Fruit fly (Drosophila melanogaster) whole organism, prepupa: ENCODE data around the gene CG43707.
A peak's percentile ranks its signal among the peaks of the same experiment; 100 is the strongest.

Experiments
- Blimp-1 ChIP-seq: fragments of 200-800 bp; sonication (Bioruptor generic); optimal IDR thresholded peaks from 3 replicates; lab custom pipeline; 2017; ENCODE audit warnings: missing biosample characterization, missing genetic modification characterization, mild to moderate bottlenecking, moderate library complexity, missing genetic modification reagents
- CG10669 ChIP-seq: fragments of 200-800 bp; sonication (Bioruptor generic); optimal IDR thresholded peaks from 3 replicates; lab custom pipeline; 2018; ENCODE audit warnings: missing biosample characterization, mild to moderate bottlenecking, missing genetic modification characterization, moderate library complexity
- CG11294 ChIP-seq: fragments of 200-800 bp; sonication (Bioruptor generic); IDR thresholded peaks from 2 replicates; pipeline ENCODE4 v1.3.6; 2022; ENCODE audit warnings: missing biosample characterization, missing genetic modification characterization
- CG11762 ChIP-seq: fragments of 200-800 bp; sonication (Bioruptor generic); optimal IDR thresholded peaks from 3 replicates; lab custom pipeline; 2016; ENCODE audit warnings: missing biosample characterization, missing genetic modification characterization; ENCODE audit not compliant: insufficient read depth
- CG11902 ChIP-seq: fragments of 200-800 bp; sonication (Bioruptor generic); optimal IDR thresholded peaks from 3 replicates; lab custom pipeline; 2016; ENCODE audit warnings: missing biosample characterization, missing genetic modification characterization
- CG15336 ChIP-seq: fragments of 200-800 bp; sonication (Bioruptor generic); IDR thresholded peaks from 2 replicates; pipeline ENCODE4 v1.3.6; 2022; ENCODE audit warnings: missing biosample characterization, missing genetic modification characterization
- CG1621 ChIP-seq: fragments of 200-800 bp; sonication (Bioruptor generic); optimal IDR thresholded peaks from 3 replicates; lab custom pipeline; 2018; ENCODE audit warnings: missing biosample characterization, mild to moderate bottlenecking, missing genetic modification characterization
- CG16779 ChIP-seq: fragments of 200-800 bp; sonication (Bioruptor generic); optimal IDR thresholded peaks from 3 replicates; lab custom pipeline; 2017; ENCODE audit warnings: missing biosample characterization, mild to moderate bottlenecking, missing genetic modification characterization
- CG3032 ChIP-seq: fragments of 200-800 bp; optimal IDR thresholded peaks from 2 replicates; lab custom pipeline; 2019; ENCODE audit warnings: missing biosample characterization, mild to moderate bottlenecking, missing genetic modification characterization, moderate library complexity
- CG32006 ChIP-seq: fragments of 200-800 bp; sonication (Bioruptor generic); optimal IDR thresholded peaks from 3 replicates; lab custom pipeline; 2017; ENCODE audit warnings: missing biosample characterization, mild to moderate bottlenecking, missing genetic modification characterization
- CG34406 ChIP-seq: fragments of 200-800 bp; sonication (Bioruptor generic); optimal IDR thresholded peaks from 3 replicates; lab custom pipeline; 2016; ENCODE audit warnings: missing biosample characterization, missing genetic modification characterization
- CG3919 ChIP-seq: fragments of 200-800 bp; sonication (Bioruptor generic); optimal IDR thresholded peaks from 3 replicates; lab custom pipeline; 2016; ENCODE audit warnings: missing biosample characterization, missing genetic modification characterization
- CG4318 ChIP-seq: fragments of 200-800 bp; sonication (Bioruptor generic); optimal IDR thresholded peaks from 3 replicates; lab custom pipeline; 2017; ENCODE audit warnings: missing biosample characterization, mild to moderate bottlenecking, missing genetic modification characterization
- CG6163 ChIP-seq: fragments of 200-800 bp; sonication (Bioruptor generic); IDR thresholded peaks from 3 replicates; pipeline ENCODE4 v1.3.6; 2022; ENCODE audit warnings: missing biosample characterization, missing genetic modification characterization
- CG6854 ChIP-seq: fragments of 200-800 bp; sonication (Bioruptor generic); optimal IDR thresholded peaks from 2 replicates; lab custom pipeline; 2017; ENCODE audit warnings: missing biosample characterization, mild to moderate bottlenecking, missing genetic modification characterization
- CG7368 ChIP-seq: fragments of 200-800 bp; sonication (Bioruptor generic); optimal IDR thresholded peaks from 3 replicates; lab custom pipeline; 2016; ENCODE audit warnings: missing biosample characterization, missing genetic modification characterization
- CG8119 ChIP-seq: fragments of 200-800 bp; sonication (Bioruptor generic); IDR thresholded peaks from 3 replicates; pipeline ENCODE4 v1.3.6; 2022; ENCODE audit warnings: missing biosample characterization, missing genetic modification characterization
- CG8319 ChIP-seq: fragments of 200-800 bp; sonication (Bioruptor generic); optimal IDR thresholded peaks from 3 replicates; lab custom pipeline; 2016; ENCODE audit warnings: missing biosample characterization, missing genetic modification characterization
- Eip75B ChIP-seq: fragments of 200-800 bp; sonication (Bioruptor generic); optimal IDR thresholded peaks from 3 replicates; lab custom pipeline; 2016; ENCODE audit warnings: missing biosample characterization, missing genetic modification characterization
- Eip78C ChIP-seq: fragments of 200-800 bp; sonication (Bioruptor generic); peaks from one replicate; lab custom pipeline; 2016; ENCODE audit warnings: missing biosample characterization, missing genetic modification characterization
- Gug ChIP-seq: fragments of 200-800 bp; sonication (Bioruptor generic); IDR thresholded peaks from 2 replicates; pipeline ENCODE4 v1.3.6; 2022; ENCODE audit warnings: missing biosample characterization, missing genetic modification characterization
- Hr38 ChIP-seq: sonication (Bioruptor generic); optimal IDR thresholded peaks from 2 replicates; lab custom pipeline; 2016; ENCODE audit warnings: missing biosample characterization, missing genetic modification characterization
- Lpt ChIP-seq: fragments of 200-800 bp; sonication (Bioruptor generic); optimal IDR thresholded peaks from 3 replicates; lab custom pipeline; 2016; ENCODE audit warnings: missing biosample characterization, missing genetic modification characterization
- Met ChIP-seq: fragments of 200-800 bp; sonication (Bioruptor generic); optimal IDR thresholded peaks from 3 replicates; lab custom pipeline; 2016; ENCODE audit warnings: missing biosample characterization, missing genetic modification characterization
- Smox ChIP-seq: fragments of 200-800 bp; sonication (Bioruptor generic); optimal IDR thresholded peaks from 3 replicates; lab custom pipeline; 2016; ENCODE audit warnings: missing biosample characterization, missing genetic modification characterization
- Sox102F ChIP-seq: fragments of 200-800 bp; sonication (Bioruptor generic); optimal IDR thresholded peaks from 2 replicates; lab custom pipeline; 2016; ENCODE audit warnings: missing biosample characterization, mild to moderate bottlenecking, missing genetic modification characterization
- achi ChIP-seq: fragments of 200-800 bp; sonication (Bioruptor generic); optimal IDR thresholded peaks from 3 replicates; lab custom pipeline; 2016; ENCODE audit warnings: missing biosample characterization, missing genetic modification characterization
- acj6 ChIP-seq: fragments of 200-800 bp; sonication (Bioruptor generic); optimal IDR thresholded peaks from 3 replicates; lab custom pipeline; 2016; ENCODE audit warnings: missing biosample characterization, missing genetic modification characterization
- cyc ChIP-seq: fragments of 200-800 bp; sonication (Bioruptor generic); optimal IDR thresholded peaks from 3 replicates; lab custom pipeline; 2016; ENCODE audit warnings: missing biosample characterization, missing genetic modification characterization
- dac ChIP-seq: fragments of 200-800 bp; sonication (Bioruptor generic); optimal IDR thresholded peaks from 2 replicates; lab custom pipeline; 2017; ENCODE audit warnings: missing biosample characterization, mild to moderate bottlenecking, missing genetic modification characterization
- esn ChIP-seq: fragments of 200-800 bp; sonication (Bioruptor generic); optimal IDR thresholded peaks from 2 replicates; lab custom pipeline; 2016; ENCODE audit warnings: missing biosample characterization, mild to moderate bottlenecking, missing genetic modification characterization, moderate library complexity
- fd85E ChIP-seq: fragments of 200-800 bp; sonication (Bioruptor generic); optimal IDR thresholded peaks from 3 replicates; lab custom pipeline; 2016; ENCODE audit warnings: missing biosample characterization, missing genetic modification characterization
- fkh ChIP-seq: fragments of 200-800 bp; sonication (Bioruptor generic); optimal IDR thresholded peaks from 3 replicates; lab custom pipeline; 2017; ENCODE audit warnings: missing biosample characterization, mild to moderate bottlenecking, missing genetic modification characterization, moderate library complexity
- net ChIP-seq: fragments of 200-800 bp; sonication (Bioruptor generic); optimal IDR thresholded peaks from 3 replicates; lab custom pipeline; 2016; ENCODE audit warnings: missing biosample characterization, missing genetic modification characterization
- spab ChIP-seq: fragments of 200-800 bp; sonication (Bioruptor generic); optimal IDR thresholded peaks from 2 replicates; lab custom pipeline; 2017; ENCODE audit warnings: missing biosample characterization, mild to moderate bottlenecking, missing genetic modification characterization, missing genetic modification reagents
- vri ChIP-seq: fragments of 200-800 bp; sonication (Bioruptor generic); optimal IDR thresholded peaks from 3 replicates; lab custom pipeline; 2016; ENCODE audit warnings: missing biosample characterization, mild to moderate bottlenecking, missing genetic modification characterization

Gene CG43707

DNA sequence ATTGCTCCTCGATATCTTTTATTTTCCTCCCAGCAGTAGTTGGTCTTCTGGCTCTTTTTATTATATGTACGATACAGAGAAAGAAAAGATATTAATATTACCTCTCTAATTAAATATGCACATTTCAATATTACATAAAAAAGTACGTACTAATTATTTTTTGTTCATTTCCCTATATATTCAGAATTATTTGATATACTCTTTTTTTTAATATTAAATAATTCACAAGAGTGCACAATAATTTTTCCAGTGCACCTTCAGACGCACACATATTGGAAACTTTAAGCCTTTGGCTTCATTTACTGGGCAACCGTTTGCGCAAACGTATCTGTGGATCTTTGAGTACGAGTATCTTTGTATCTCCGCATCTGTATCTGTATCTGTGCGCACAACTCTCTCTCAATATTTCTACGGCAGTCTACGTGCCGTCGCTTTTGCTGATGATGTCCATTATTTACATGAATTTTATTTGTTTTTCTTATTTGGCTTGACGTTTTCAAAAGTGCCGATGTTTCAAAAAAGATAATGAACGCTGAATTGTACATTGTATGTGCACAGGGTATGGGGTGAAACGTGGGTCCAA lies 19.6 kb downstream of the CG43707 start (continued):
- TF ChIP-seq esn (GFP tag; lab: Kevin White, UChicago) (peak; percentile 89), Hr38 (GFP tag; lab: Kevin White, UChicago) (no peak), CG6163 (GFP tag; lab: Robert Waterston, UW) (peak; percentile 89), achi (GFP tag; lab: Kevin White, UChicago) (peak; percentile 89), CG8319 (GFP tag; lab: Kevin White, UChicago) (peak; percentile 57), CG1621 (tag; lab: Kevin White, UChicago) (peak; percentile 68), fkh (GFP tag; lab: Kevin White, UChicago) (peak; percentile 83), CG11294 (GFP tag; lab: Robert Waterston, UW) (peak; percentile 78), CG4318 (GFP tag; lab: Kevin White, UChicago) (peak; percentile 71), Lpt (GFP tag; lab: Kevin White, UChicago) (peak; percentile 84), CG11902 (GFP tag; lab: Kevin White, UChicago) (peak; percentile 50), fd85E (GFP tag; lab: Kevin White, UChicago) (no peak), Smox (GFP tag; lab: Kevin White, UChicago) (peak; percentile 81), CG7368 (GFP tag; lab: Kevin White, UChicago) (peak; percentile 47), cyc (GFP tag; lab: Kevin White, UChicago) (peak; percentile 74), Met (GFP tag; lab: Kevin White, UChicago) (peak; percentile 71), CG34406 (GFP tag; lab: Kevin White, UChicago) (peak; percentile 89), dac (peak; percentile 69), CG15336 (GFP tag; lab: Robert Waterston, UW) (peak; percentile 94), net (GFP tag; lab: Kevin White, UChicago) (peak; percentile 78), Blimp-1 (GFP tag; lab: Kevin White, UChicago) (peak; percentile 70), CG10669 (GFP tag; lab: Kevin White, UChicago) (peak; percentile 83), spab (GFP tag; lab: Kevin White, UChicago) (peak; percentile 83), Gug (GFP tag; lab: Robert Waterston, UW) (peak; percentile 89), CG16779 (tag; lab: Kevin White, UChicago) (peak; percentile 58), vri (GFP tag; lab: Kevin White, UChicago) (peak; percentile 68), CG3032 (tag; lab: Kevin White, UChicago) (peak; percentile 95), CG32006 (GFP tag; lab: Kevin White, UChicago) (peak; percentile 91)

dm6 chr2L:3777485-3777884 lies 20.4 kb downstream of the CG43707 start:
- TF ChIP-seq Blimp-1 (GFP tag; lab: Kevin White, UChicago): no peak
- TF ChIP-seq Sox102F (GFP tag; lab: Kevin White, UChicago): no peak
- TF ChIP-seq CG11762 (GFP tag; lab: Kevin White, UChicago): no peak
- TF ChIP-seq Eip75B (GFP tag; lab: Kevin White, UChicago): no peak
- no peak for TF ChIP-seq CG7368 (GFP tag; lab: Kevin White, UChicago)
- no peak for TF ChIP-seq Smox (GFP tag; lab: Kevin White, UChicago)
- TF ChIP-seq CG16779 (tag; lab: Kevin White, UChicago): no peak
- TF ChIP-seq CG11902 (GFP tag; lab: Kevin White, UChicago): no peak
- TF ChIP-seq acj6 (GFP tag; lab: Kevin White, UChicago): no peak
- TF ChIP-seq fd85E (GFP tag; lab: Kevin White, UChicago): no peak
- no peak for TF ChIP-seq CG8119 (GFP tag; lab: Robert Waterston, UW)
- TF ChIP-seq CG3919: no peak
- TF ChIP-seq CG15336 (GFP tag; lab: Robert Waterston, UW): no peak
- TF ChIP-seq CG6854: no peak
- TF ChIP-seq Eip78C (GFP tag; lab: Kevin White, UChicago): no peak
- TF ChIP-seq Met (GFP tag; lab: Kevin White, UChicago): no peak
- no peak for TF ChIP-seq net (GFP tag; lab: Kevin White, UChicago)
- TF ChIP-seq Gug (GFP tag; lab: Robert Waterston, UW): no peak
- no peak for TF ChIP-seq dac
